Fruit fly (Drosophila melanogaster): ENCODE measurements around the gene eff.

eff gene

dm6 chr3R:14723671-14724500, 17.2 kb downstream of the eff start, which contains the start of gene kibra:
TSS of gene kibra (minus strand) at chr3R:14724261.
- TF ChIP-seq CG8944 (GFP tag; optimal IDR thresholded peaks at IDR 0.05) (peak; percentile 81), p53 (GFP tag; optimal IDR thresholded peaks at IDR 0.05) (peak; percentile 12), pan (optimal IDR thresholded peaks at IDR 0.05) (no peak), pan (GFP tag; optimal IDR thresholded peaks at IDR 0.05 in 1 of 2, IDR thresholded peaks at IDR 0.05 in 1 of 2) (no peak), CG18619 (GFP tag; optimal IDR thresholded peaks at IDR 0.05) (peak; percentile 43), lmd (GFP tag; IDR thresholded peaks at IDR 0.05) (no peak), al (GFP tag; IDR thresholded peaks at IDR 0.05) (no peak), CG4404 (GFP tag; IDR thresholded peaks at IDR 0.05) (no peak), Six4 (GFP tag; optimal IDR thresholded peaks at IDR 0.05) (peak; percentile 61), eyg (GFP tag; optimal IDR thresholded peaks at IDR 0.05) (peak; percentile 69), Pdp1 (GFP tag; optimal IDR thresholded peaks at IDR 0.05) (peak; percentile 59 to 72), gro (GFP tag; optimal IDR thresholded peaks at IDR 0.05) (peak; percentile 83), CG1792 (GFP tag; optimal IDR thresholded peaks at IDR 0.05) (peak; percentile 81), HHEX (GFP tag; optimal IDR thresholded peaks at IDR 0.05) (peak; percentile 33), CG30431 (GFP tag; optimal IDR thresholded peaks at IDR 0.05) (no peak), her (GFP tag; optimal IDR thresholded peaks at IDR 0.05) (peak; percentile 80), Dip3 (GFP tag; optimal IDR thresholded peaks at IDR 0.05) (peak; percentile 67), tio (GFP tag; optimal IDR thresholded peaks at IDR 0.05) (peak; percentile 8), hb (GFP tag; IDR thresholded peaks at IDR 0.05; ENCODE audit: partially characterized antibody) (no peak), CG3726 (GFP tag; IDR thresholded peaks at IDR 0.05) (no peak), ewg (GFP tag; optimal IDR thresholded peaks at IDR 0.05) (peak; percentile 41), hkb (optimal IDR thresholded peaks at IDR 0.05) (peak; percentile 50), hkb (GFP tag; IDR thresholded peaks at IDR 0.05) (no peak), MESR4 (GFP tag; optimal IDR thresholded peaks at IDR 0.05) (peak; percentile 30), usp (GFP tag; optimal IDR thresholded peaks at IDR 0.05) (no peak), CG8290 (GFP tag; optimal IDR thresholded peaks at IDR 0.05) (peak; percentile 84), CG8290 (tag; optimal IDR thresholded peaks at IDR 0.05) (peak; percentile 12 to 94), CG12769 (tag; optimal IDR thresholded peaks at IDR 0.05) (peak; percentile 85), CG14441 (GFP tag; IDR thresholded peaks at IDR 0.05) (no peak), CG17328 (GFP tag; IDR thresholded peaks at IDR 0.05) (no peak), CG13775 (GFP tag; optimal IDR thresholded peaks at IDR 0.05) (peak; percentile 57), CG13424 (tag; optimal IDR thresholded peaks at IDR 0.05) (peak; percentile 62), Stat92E (GFP tag; optimal IDR thresholded peaks at IDR 0.05) (peak in 2 of 3 experiments; percentile 33 to 80), nau (GFP tag; optimal IDR thresholded peaks at IDR 0.05) (peak; percentile 56), CG15073 (GFP tag; optimal IDR thresholded peaks at IDR 0.05) (no peak), CG15269 (tag; optimal IDR thresholded peaks at IDR 0.05) (peak; percentile 61), CG16779 (GFP tag; IDR thresholded peaks at IDR 0.05) (no peak), BtbVII (GFP tag; optimal IDR thresholded peaks at IDR 0.05) (peak; percentile 42), CG11247 (GFP tag; IDR thresholded peaks at IDR 0.05) (no peak), Med (GFP tag) (peak; percentile 96), kah (GFP tag; optimal IDR thresholded peaks at IDR 0.05) (peak; percentile 2), CG4854 (GFP tag; optimal IDR thresholded peaks at IDR 0.05) (peak; percentile 73), E2f1 (GFP tag; IDR thresholded peaks at IDR 0.05) (no peak), btn (GFP tag; optimal IDR thresholded peaks at IDR 0.05) (peak; percentile 23), CG7963 (GFP tag; IDR thresholded peaks at IDR 0.05; ENCODE audit: partially characterized antibody) (no peak), CG12071 (GFP tag; optimal IDR thresholded peaks at IDR 0.05) (peak; percentile 17), sisA (GFP tag; IDR thresholded peaks at IDR 0.05) (no peak), prd (optimal IDR thresholded peaks at IDR 0.05) (no peak), prd (GFP tag; IDR thresholded peaks at IDR 0.05) (no peak), Sox102F (GFP tag; optimal IDR thresholded peaks at IDR 0.05) (peak; percentile 62), sim (GFP tag; IDR thresholded peaks at IDR 0.05) (no peak)

Data from whole organism, embryonic.